Worm (Caenorhabditis elegans) whole organism, mixed stage, embryonic: ENCODE measurements around the gene ver-3.

Source experiments
- bed-3 ChIP-seq: fragments of 200-800 bp; sonication (Bioruptor generic); optimal IDR thresholded peaks from 3 replicates; lab custom pipeline; 2018; ENCODE audit warnings: mild to moderate bottlenecking, missing genetic modification characterization, moderate library complexity, missing compliant biosample characterization
- blmp-1 ChIP-seq: fragments of 150-350 bp; optimal IDR thresholded peaks from 2 replicates; lab custom pipeline; 2014; ENCODE audit warnings: missing biosample characterization, missing genetic modification characterization
- ceh-39 ChIP-seq: fragments of 150-350 bp; optimal IDR thresholded peaks from 2 replicates; lab custom pipeline; 2014; ENCODE audit warnings: missing biosample characterization, missing genetic modification characterization
- ceh-83 ChIP-seq: fragments of 200-800 bp; sonication (Bioruptor generic); optimal IDR thresholded peaks from 2 replicates; lab custom pipeline; 2018; ENCODE audit warnings: mild to moderate bottlenecking, missing genetic modification characterization, missing compliant biosample characterization
- elt-3 ChIP-seq: fragments of 150-350 bp; optimal IDR thresholded peaks from 2 replicates; lab custom pipeline; 2014; ENCODE audit warnings: missing biosample characterization, missing genetic modification characterization
- nhr-237 ChIP-seq: fragments of 150-350 bp; optimal IDR thresholded peaks from 2 replicates; lab custom pipeline; 2014; ENCODE audit warnings: missing biosample characterization, missing genetic modification characterization
- nhr-76 ChIP-seq: sonication (generic microtip); optimal IDR thresholded peaks from 2 replicates; lab custom pipeline; 2017; ENCODE audit warnings: missing biosample characterization, missing genetic modification characterization
- unc-62 ChIP-seq: fragments of 150-350 bp; optimal IDR thresholded peaks from 2 replicates; lab custom pipeline; 2014; ENCODE audit warnings: missing biosample characterization, missing genetic modification reagents, missing genetic modification characterization

- TF ChIP-seq blmp-1 (tag; lab: Kevin White, UChicago) (no peak), bed-3 (GFP tag; lab: Kevin White, UChicago) (no peak), ceh-83 (no peak), elt-3 (tag; lab: Kevin White, UChicago) (no peak), unc-62 (GFP tag; lab: Kevin White, UChicago) (no peak), nhr-76 (tag; lab: Kevin White, UChicago) (no peak), ceh-39 (tag; lab: Kevin White, UChicago) (no peak), nhr-237 (tag; lab: Kevin White, UChicago) (no peak)
Measured at ce11 chrX:11008954-11009353, 16.7 kb downstream of the ver-3 start, which contains the start of gene ttr-31.
